Worm (Caenorhabditis elegans) whole organism, L4 larva: Measurements from ENCODE around the gene pgm-3.

Experiments used
- ZK546.5 ChIP-seq, 2 experiments: sonication (generic microtip); optimal IDR thresholded peaks; 2 replicates each; lab custom pipeline; 2017; ENCODE audit warnings: missing biosample characterization in 2 of 2, missing genetic modification characterization in 2 of 2
- nhr-25 ChIP-seq: sonication (generic microtip); optimal IDR thresholded peaks from 2 replicates; lab custom pipeline; 2017; ENCODE audit warnings: missing genetic modification characterization, mild to moderate bottlenecking, missing compliant biosample characterization, antibody characterized with exemption, moderate library complexity, borderline replicate concordance; ENCODE audit not compliant: insufficient read depth

DNA sequence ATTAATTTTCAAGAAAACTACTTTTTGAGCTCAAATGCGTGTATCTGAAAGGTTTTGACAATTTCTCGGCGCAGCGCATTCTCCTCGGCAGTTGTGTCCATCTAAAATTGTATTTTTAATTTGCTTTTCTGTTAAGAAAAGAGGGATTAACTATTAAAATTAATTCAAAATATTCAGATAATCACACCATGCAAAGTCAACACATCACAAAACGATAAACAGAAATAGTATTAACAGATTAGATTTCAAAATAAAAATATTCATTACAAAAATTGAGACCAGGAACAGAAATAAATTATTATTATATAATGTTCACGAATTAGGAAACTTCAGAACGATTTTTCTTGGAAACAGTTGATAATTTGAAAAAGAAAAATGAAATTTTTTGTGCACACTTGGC, 39.0 kb upstream of the pgm-3 start, which contains the start of gene pole-2:
- no peak for TF ChIP-seq nhr-25
- no peak for TF ChIP-seq ZK546.5 (tag; optimal IDR thresholded peaks at IDR 0.05; lab: Kevin White, UChicago)
